Worm (Caenorhabditis elegans) whole organism, young adult: ENCODE data around the gene rml-4.

Experiments used
- F23B12.7 ChIP-seq: sonication (generic microtip); optimal IDR thresholded peaks from 2 replicates; lab custom pipeline; 2017; ENCODE audit warnings: missing genetic modification characterization, mild to moderate bottlenecking, missing compliant biosample characterization, antibody characterized with exemption, moderate library complexity; ENCODE audit not compliant: insufficient read depth
- F33H1.4 ChIP-seq: fragments of 200-800 bp; sonication (Bioruptor generic); IDR thresholded peaks from 2 replicates; pipeline ENCODE4 v1.3.6; 2022; ENCODE audit warnings: missing genetic modification reagents, missing genetic modification characterization, missing compliant biosample characterization
- F49E8.2 ChIP-seq: sonication (generic microtip); optimal IDR thresholded peaks from 3 replicates; lab custom pipeline; 2017; ENCODE audit warnings: missing genetic modification characterization, mild to moderate bottlenecking, missing compliant biosample characterization, antibody characterized with exemption, moderate library complexity; ENCODE audit not compliant: insufficient read depth
- hmg-1.2 ChIP-seq: fragments of 200-800 bp; sonication (Bioruptor generic); IDR thresholded peaks from 2 replicates; pipeline ENCODE4 v1.3.6; 2022; ENCODE audit warnings: missing genetic modification reagents, missing genetic modification characterization, missing compliant biosample characterization
- madf-10 ChIP-seq: sonication (generic microtip); optimal IDR thresholded peaks from 2 replicates; lab custom pipeline; 2016; ENCODE audit warnings: mild to moderate bottlenecking, missing genetic modification characterization, missing compliant biosample characterization
- snpc-4 ChIP-seq, 5 experiments: fragments of 150-350 bp in 1 of 5; sonication (generic microtip) in 4 of 5; optimal IDR thresholded peaks; 2 replicates each; lab custom pipeline; 2014 to 2018; ENCODE audit warnings: missing genetic modification characterization in 5 of 5, missing biosample characterization in 3 of 5, antibody characterized with exemption in 2 of 5, mild to moderate bottlenecking in 2 of 5, missing compliant biosample characterization in 2 of 5, missing genotype in 2 of 5, moderate library complexity in 2 of 5, missing genetic modification reagents in 1 of 5

ce11 chrII:4297259-4297658 is 2.4 kb downstream of the rml-4 start:
- no peak for TF ChIP-seq snpc-4 (GFP tag; optimal IDR thresholded peaks at IDR 0.05; lab: Kevin White, UChicago)
- TF ChIP-seq snpc-4 (tag; optimal IDR thresholded peaks at IDR 0.05; lab: Kevin White, UChicago) = no peak
- no peak for TF ChIP-seq F49E8.2 (tag; lab: Kevin White, UChicago)
- no peak for TF ChIP-seq hmg-1.2
- no peak for TF ChIP-seq F33H1.4 (GFP tag; lab: Robert Waterston, UW)
- TF ChIP-seq F23B12.7 (tag; lab: Kevin White, UChicago) = no peak
- no peak for TF ChIP-seq madf-10 (tag; lab: Kevin White, UChicago)
